Worm (Caenorhabditis elegans) whole organism, late embryonic: ENCODE results near the gene T22F7.1.

Experiments
- C08G9.2 ChIP-seq: sonication (generic microtip); optimal IDR thresholded peaks from 2 replicates; lab custom pipeline; 2016; ENCODE audit warnings: mild to moderate bottlenecking, missing genetic modification characterization, moderate library complexity, missing compliant biosample characterization
- K02D7.2 ChIP-seq: sonication (generic microtip); optimal IDR thresholded peaks from 2 replicates; lab custom pipeline; 2017; ENCODE audit warnings: mild to moderate bottlenecking, missing genetic modification characterization, missing compliant biosample characterization
- Y22D7AL.16 ChIP-seq: sonication (generic microtip); optimal IDR thresholded peaks from 2 replicates; lab custom pipeline; 2016; ENCODE audit warnings: missing genetic modification characterization, missing compliant biosample characterization
- ahr-1 ChIP-seq: sonication (generic microtip); optimal IDR thresholded peaks from 2 replicates; lab custom pipeline; 2016; ENCODE audit warnings: missing genetic modification characterization, missing compliant biosample characterization
- ama-1 ChIP-seq: fragments of 150-350 bp; optimal IDR thresholded peaks from 2 replicates; lab custom pipeline; 2014
- ceh-14 ChIP-seq: sonication (generic microtip); optimal IDR thresholded peaks from 2 replicates; lab custom pipeline; 2016; ENCODE audit warnings: missing genotype, missing genetic modification characterization, missing compliant biosample characterization
- ceh-18 ChIP-seq: sonication (generic microtip); optimal IDR thresholded peaks from 2 replicates; lab custom pipeline; 2016; ENCODE audit warnings: missing genetic modification characterization, missing compliant biosample characterization
- ceh-19 ChIP-seq: fragments of 200-800 bp; sonication (Bioruptor generic); optimal IDR thresholded peaks from 2 replicates; lab custom pipeline; 2018; ENCODE audit warnings: mild to moderate bottlenecking, missing genetic modification characterization, missing compliant biosample characterization
- ceh-22 ChIP-seq: sonication (generic microtip); optimal IDR thresholded peaks from 2 replicates; lab custom pipeline; 2017; ENCODE audit warnings: missing biosample characterization, missing genetic modification characterization
- ceh-30 ChIP-seq: fragments of 150-350 bp; optimal IDR thresholded peaks from 2 replicates; lab custom pipeline; 2014; ENCODE audit warnings: missing biosample characterization, missing genetic modification characterization
- ceh-34 ChIP-seq: sonication (generic microtip); optimal IDR thresholded peaks from 2 replicates; lab custom pipeline; 2016; ENCODE audit warnings: mild to moderate bottlenecking, missing genetic modification characterization, missing compliant biosample characterization
- ceh-48 ChIP-seq: sonication (generic microtip); optimal IDR thresholded peaks from 2 replicates; lab custom pipeline; 2016; ENCODE audit warnings: missing genetic modification characterization, inconsistent platforms, missing compliant biosample characterization
- ceh-6 ChIP-seq: fragments of 200-800 bp; sonication (Bioruptor generic); optimal IDR thresholded peaks from 2 replicates; lab custom pipeline; 2018; ENCODE audit warnings: mild to moderate bottlenecking, missing genetic modification characterization, missing compliant biosample characterization
- che-1 ChIP-seq: sonication (generic microtip); optimal IDR thresholded peaks from 2 replicates; lab custom pipeline; 2016; ENCODE audit warnings: mild to moderate bottlenecking, missing genetic modification characterization, missing compliant biosample characterization
- dmd-4 ChIP-seq: sonication (generic microtip); optimal IDR thresholded peaks from 2 replicates; lab custom pipeline; 2016; ENCODE audit warnings: borderline replicate concordance, missing genetic modification characterization, missing compliant biosample characterization
- elt-2 ChIP-seq: sonication (generic microtip); optimal IDR thresholded peaks from 2 replicates; lab custom pipeline; 2016; ENCODE audit warnings: missing genetic modification reagents, missing genetic modification characterization, missing compliant biosample characterization
- elt-4 ChIP-seq: sonication (generic microtip); optimal IDR thresholded peaks from 2 replicates; lab custom pipeline; 2016; ENCODE audit warnings: missing genetic modification characterization, missing compliant biosample characterization
- ets-4 ChIP-seq: sonication (generic microtip); optimal IDR thresholded peaks from 2 replicates; lab custom pipeline; 2016; ENCODE audit warnings: missing genetic modification characterization, missing compliant biosample characterization
- eyg-1 ChIP-seq: sonication (generic microtip); optimal IDR thresholded peaks from 2 replicates; lab custom pipeline; 2016; ENCODE audit warnings: missing genotype, missing genetic modification characterization, missing compliant biosample characterization
- fax-1 ChIP-seq: sonication (generic microtip); optimal IDR thresholded peaks from 2 replicates; lab custom pipeline; 2016; ENCODE audit warnings: missing genotype, missing genetic modification characterization, missing compliant biosample characterization
- fkh-10 ChIP-seq: fragments of 150-350 bp; optimal IDR thresholded peaks from 2 replicates; lab custom pipeline; 2014; ENCODE audit warnings: missing biosample characterization, missing genetic modification reagents, missing genetic modification characterization
- gmeb-2 ChIP-seq: sonication (generic microtip); optimal IDR thresholded peaks from 2 replicates; lab custom pipeline; 2016; ENCODE audit warnings: missing genetic modification characterization, inconsistent platforms, missing compliant biosample characterization
- hlh-13 ChIP-seq: fragments of 200-800 bp; sonication (Bioruptor generic); optimal IDR thresholded peaks from 2 replicates; lab custom pipeline; 2018; ENCODE audit warnings: mild to moderate bottlenecking, missing genetic modification characterization, missing compliant biosample characterization
- hlh-15 ChIP-seq: sonication (generic microtip); optimal IDR thresholded peaks from 2 replicates; lab custom pipeline; 2016; ENCODE audit warnings: missing genetic modification characterization, missing compliant biosample characterization
- hlh-30 ChIP-seq: sonication (generic microtip); optimal IDR thresholded peaks from 2 replicates; lab custom pipeline; 2017; ENCODE audit warnings: antibody characterized with exemption, missing genetic modification characterization, missing compliant biosample characterization; ENCODE audit not compliant: insufficient read depth
- hlh-6 ChIP-seq: sonication (generic microtip); optimal IDR thresholded peaks from 2 replicates; lab custom pipeline; 2016; ENCODE audit warnings: missing genotype, missing genetic modification characterization, missing compliant biosample characterization
- hlh-8 ChIP-seq: sonication (generic microtip); optimal IDR thresholded peaks from 2 replicates; lab custom pipeline; 2016; ENCODE audit warnings: missing genotype, missing genetic modification characterization, missing compliant biosample characterization
- lim-6 ChIP-seq: sonication (generic microtip); optimal IDR thresholded peaks from 2 replicates; lab custom pipeline; 2016; ENCODE audit warnings: missing genetic modification characterization, missing compliant biosample characterization
- madf-2 ChIP-seq: sonication (generic microtip); optimal IDR thresholded peaks from 2 replicates; lab custom pipeline; 2017; ENCODE audit warnings: missing genetic modification characterization, missing compliant biosample characterization
- mec-3 ChIP-seq: sonication (generic microtip); optimal IDR thresholded peaks from 2 replicates; lab custom pipeline; 2016; ENCODE audit warnings: borderline replicate concordance, missing genetic modification characterization, missing compliant biosample characterization
- nhr-11 ChIP-seq: fragments of 150-350 bp; optimal IDR thresholded peaks from 2 replicates; lab custom pipeline; 2014; ENCODE audit warnings: missing biosample characterization, missing genetic modification characterization
- npax-4 ChIP-seq: sonication (generic microtip); optimal IDR thresholded peaks from 2 replicates; lab custom pipeline; 2016; ENCODE audit warnings: missing genetic modification characterization, missing compliant biosample characterization
- odd-2 ChIP-seq: sonication (generic microtip); optimal IDR thresholded peaks from 2 replicates; lab custom pipeline; 2017; ENCODE audit warnings: antibody characterized with exemption, mild to moderate bottlenecking, missing genetic modification characterization, missing compliant biosample characterization
- pag-3 ChIP-seq: sonication (generic microtip); optimal IDR thresholded peaks from 2 replicates; lab custom pipeline; 2016; ENCODE audit warnings: missing compliant biosample characterization, missing genetic modification characterization, borderline replicate concordance
- pat-9 ChIP-seq: fragments of 200-800 bp; sonication (Bioruptor generic); optimal IDR thresholded peaks from 2 replicates; lab custom pipeline; 2018; ENCODE audit warnings: mild to moderate bottlenecking, missing genetic modification characterization, moderate library complexity, missing compliant biosample characterization
- pax-1 ChIP-seq: fragments of 150-350 bp; optimal IDR thresholded peaks from 2 replicates; lab custom pipeline; 2014; ENCODE audit warnings: missing biosample characterization, missing genetic modification characterization
- pha-2 ChIP-seq: sonication (generic microtip); optimal IDR thresholded peaks from 2 replicates; lab custom pipeline; 2017; ENCODE audit warnings: mild to moderate bottlenecking, missing genetic modification characterization, missing compliant biosample characterization
- pha-4 ChIP-seq: fragments of 150-350 bp; optimal IDR thresholded peaks from 2 replicates; lab custom pipeline; 2018; ENCODE audit warnings: missing biosample characterization, missing genetic modification reagents, missing genetic modification characterization
- pqm-1 ChIP-seq: sonication (generic microtip); optimal IDR thresholded peaks from 2 replicates; lab custom pipeline; 2016; ENCODE audit warnings: missing genetic modification characterization, missing compliant biosample characterization
- ref-2 ChIP-seq: sonication (generic microtip); optimal IDR thresholded peaks from 2 replicates; lab custom pipeline; 2016; ENCODE audit warnings: missing genetic modification characterization, missing compliant biosample characterization
- rnt-1 ChIP-seq: sonication (generic microtip); optimal IDR thresholded peaks from 2 replicates; lab custom pipeline; 2016; ENCODE audit warnings: missing genetic modification characterization, missing compliant biosample characterization
- sdc-2 ChIP-seq: sonication (generic microtip); optimal IDR thresholded peaks from 2 replicates; lab custom pipeline; 2016; ENCODE audit warnings: missing genotype, missing genetic modification characterization, missing compliant biosample characterization
- sox-2 ChIP-seq: fragments of 200-800 bp; sonication (Bioruptor generic); IDR thresholded peaks from 2 replicates; pipeline ENCODE4 v1.3.6; 2022; ENCODE audit warnings: missing genetic modification reagents, missing genetic modification characterization, missing compliant biosample characterization
- tbx-2 ChIP-seq: sonication (generic microtip); optimal IDR thresholded peaks from 2 replicates; lab custom pipeline; 2016; ENCODE audit warnings: missing genetic modification characterization, missing compliant biosample characterization
- tbx-7 ChIP-seq: sonication (generic microtip); optimal IDR thresholded peaks from 2 replicates; lab custom pipeline; 2016; ENCODE audit warnings: missing genotype, missing genetic modification characterization, missing compliant biosample characterization
- unc-3 ChIP-seq, 2 experiments: fragments of 200-800 bp in 1 of 2; sonication (Bioruptor generic) in 1 of 2; sonication (generic microtip) in 1 of 2; conservative IDR thresholded peaks in 1 of 2; optimal IDR thresholded peaks in 1 of 2; 2 replicates each; pipeline versions ENCODE4 v1.3.6 to Lab custom; 2016 to 2022; ENCODE audit warnings: missing compliant biosample characterization in 2 of 2, missing genetic modification characterization in 2 of 2, missing genetic modification reagents in 1 of 2
- unc-42 ChIP-seq: sonication (generic microtip); optimal IDR thresholded peaks from 2 replicates; lab custom pipeline; 2016; ENCODE audit warnings: missing genotype, missing genetic modification characterization, missing compliant biosample characterization
- unc-55 ChIP-seq: sonication (generic microtip); optimal IDR thresholded peaks from 2 replicates; lab custom pipeline; 2017; ENCODE audit warnings: missing biosample characterization, missing genetic modification reagents, missing genetic modification characterization
- zip-5 ChIP-seq: sonication (generic microtip); optimal IDR thresholded peaks from 2 replicates; lab custom pipeline; 2016; ENCODE audit warnings: missing genetic modification characterization, missing compliant biosample characterization
- ztf-16 ChIP-seq: sonication (generic microtip); optimal IDR thresholded peaks from 2 replicates; lab custom pipeline; 2017; ENCODE audit warnings: missing genetic modification characterization, missing compliant biosample characterization

The T22F7.1 gene

ce11 chrIII:541766-542165 is at the start of gene T22F7.1:
TSS of gene T22F7.1 (plus strand) at chrIII:542066.
- TF ChIP-seq sox-2 (GFP tag; lab: Robert Waterston, UW) (no peak), elt-4 (tag; lab: Kevin White, UChicago) (no peak), unc-55 (GFP tag; lab: Kevin White, UChicago) (no peak), odd-2 (no peak), dmd-4 (tag; lab: Kevin White, UChicago) (no peak), pag-3 (no peak), ceh-14 (tag; lab: Kevin White, UChicago) (no peak), fkh-10 (GFP tag; lab: Kevin White, UChicago) (no peak), hlh-30 (tag; lab: Kevin White, UChicago) (no peak), ceh-48 (no peak), gmeb-2 (no peak), tbx-2 (tag; lab: Kevin White, UChicago) (no peak)
- TF ChIP-seq, all 69 proteins: peak for 0

ce11 chrIII:502583-502982 is 39.3 kb upstream of the T22F7.1 start:
- TF ChIP-seq unc-42 (tag; lab: Kevin White, UChicago): peak; percentile 56
- peak; percentile 82 for TF ChIP-seq K02D7.2
- peak; percentile 86 for TF ChIP-seq madf-2 (tag; lab: Kevin White, UChicago)
- TF ChIP-seq odd-2: no peak
- TF ChIP-seq rnt-1 (tag; lab: Kevin White, UChicago): peak; percentile 92
- no peak for TF ChIP-seq hlh-30 (tag; lab: Kevin White, UChicago)
- TF ChIP-seq nhr-11 (tag; lab: Kevin White, UChicago): no peak
- TF ChIP-seq pag-3: peak; percentile 56
- TF ChIP-seq Y22D7AL.16 (tag; lab: Kevin White, UChicago): peak; percentile 84
- TF ChIP-seq che-1 (tag; lab: Kevin White, UChicago): peak; percentile 88
- TF ChIP-seq ceh-34: peak; percentile 88
- peak; percentile 22 for TF ChIP-seq ahr-1 (tag; lab: Kevin White, UChicago)
- TF ChIP-seq hlh-8 (tag; lab: Kevin White, UChicago): peak; percentile 80
- no peak for TF ChIP-seq unc-55 (GFP tag; lab: Kevin White, UChicago)
- TF ChIP-seq fkh-10 (GFP tag; lab: Kevin White, UChicago): no peak
- TF ChIP-seq pat-9: peak; percentile 89
- TF ChIP-seq pax-1 (tag; lab: Kevin White, UChicago): no peak
- TF ChIP-seq ref-2 (tag; lab: Kevin White, UChicago): peak; percentile 85
- peak; percentile 87 for TF ChIP-seq pqm-1 (tag; lab: Kevin White, UChicago)
- TF ChIP-seq hlh-6 (tag; lab: Kevin White, UChicago): peak; percentile 88
- TF ChIP-seq eyg-1 (tag; lab: Kevin White, UChicago): peak; percentile 54
- TF ChIP-seq ceh-14 (tag; lab: Kevin White, UChicago): peak; percentile 93
- TF ChIP-seq tbx-2 (tag; lab: Kevin White, UChicago): peak; percentile 80
- TF ChIP-seq lim-6 (tag; lab: Kevin White, UChicago): peak; percentile 70
- peak; percentile 88 for TF ChIP-seq ztf-16
- peak; percentile 82 for TF ChIP-seq fax-1 (tag; lab: Kevin White, UChicago)
- peak; percentile 0 for TF ChIP-seq tbx-7 (tag; lab: Kevin White, UChicago)
- TF ChIP-seq pha-4: no peak
- TF ChIP-seq C08G9.2 (tag; lab: Kevin White, UChicago): peak; percentile 78
- TF ChIP-seq ceh-30 (tag; lab: Kevin White, UChicago): no peak
- peak; percentile 88 for TF ChIP-seq ceh-18 (tag; lab: Kevin White, UChicago)
- peak; percentile 72 for TF ChIP-seq hlh-15 (tag; lab: Kevin White, UChicago)
- TF ChIP-seq pha-2 (tag; lab: Kevin White, UChicago): peak; percentile 86
- no peak for TF ChIP-seq ama-1
- TF ChIP-seq unc-3 (GFP tag; conservative IDR thresholded peaks at IDR 0.05; lab: Robert Waterston, UW): peak; percentile 85
- TF ChIP-seq unc-3 (tag; optimal IDR thresholded peaks at IDR 0.05; lab: Kevin White, UChicago): peak; percentile 74
- TF ChIP-seq sdc-2 (tag; lab: Kevin White, UChicago): peak; percentile 85
- peak; percentile 35 for TF ChIP-seq zip-5 (tag; lab: Kevin White, UChicago)
- TF ChIP-seq ceh-22: no peak
- TF ChIP-seq elt-2: no peak
- peak; percentile 88 for TF ChIP-seq ceh-6 (GFP tag; lab: Kevin White, UChicago)
- TF ChIP-seq ceh-48: peak; percentile 75
- TF ChIP-seq hlh-13 (GFP tag; lab: Kevin White, UChicago): peak; percentile 87
- peak; percentile 78 for TF ChIP-seq npax-4 (tag; lab: Kevin White, UChicago)
- peak; percentile 90 for TF ChIP-seq ceh-19 (GFP tag; lab: Kevin White, UChicago)
- peak; percentile 56 for TF ChIP-seq mec-3 (tag; lab: Kevin White, UChicago)
- no peak for TF ChIP-seq elt-4 (tag; lab: Kevin White, UChicago)
- TF ChIP-seq ets-4 (tag; lab: Kevin White, UChicago): peak; percentile 70
